Fruit fly (Drosophila melanogaster): ENCODE data around the gene Alg10.

The Alg10 gene

dm6 chr3L:11215244-11216121 lies 50.7 kb downstream of the Alg10 start (continued):
- TF ChIP-seq klu (GFP tag; IDR thresholded peaks at IDR 0.05) (peak; percentile 83), CG6689 (GFP tag; IDR thresholded peaks at IDR 0.05) (peak; percentile 94), hb (GFP tag; IDR thresholded peaks at IDR 0.05; ENCODE audit: partially characterized antibody) (no peak), gcm (GFP tag; optimal IDR thresholded peaks at IDR 0.05) (peak; percentile 82), phol (tag; optimal IDR thresholded peaks at IDR 0.05) (peak; percentile 79), Hey (tag; optimal IDR thresholded peaks at IDR 0.05) (peak; percentile 17), Mrtf (GFP tag; IDR thresholded peaks at IDR 0.05) (peak; percentile 95), CG11560 (tag; IDR thresholded peaks at IDR 0.05) (peak; percentile 79), CG7357 (GFP tag; IDR thresholded peaks at IDR 0.05) (peak; percentile 84), D19A (tag; optimal IDR thresholded peaks at IDR 0.05) (peak; percentile 67), shn (GFP tag; optimal IDR thresholded peaks at IDR 0.05) (peak; percentile 79), CG12659 (GFP tag; optimal IDR thresholded peaks at IDR 0.05) (peak; percentile 89), NFAT (GFP tag; IDR thresholded peaks at IDR 0.05) (peak; percentile 94), CG3838 (GFP tag; optimal IDR thresholded peaks at IDR 0.05) (peak; percentile 47), Opbp (GFP tag; IDR thresholded peaks at IDR 0.05; ENCODE audit: partially characterized antibody) (0 out of 3 replicates have a peak, but pooled peaks have one; percentile 32), zen2 (GFP tag; IDR thresholded peaks at IDR 0.05; ENCODE audit: partially characterized antibody) (no peak), crc (GFP tag; optimal IDR thresholded peaks at IDR 0.05) (peak; percentile 77), Gsc (GFP tag; IDR thresholded peaks at IDR 0.05) (no peak), repo (GFP tag; optimal IDR thresholded peaks at IDR 0.05) (peak; percentile 88), CG10147 (GFP tag; optimal IDR thresholded peaks at IDR 0.05) (peak; percentile 87), slp2 (GFP tag; optimal IDR thresholded peaks at IDR 0.05) (peak; percentile 83), Sry-δ (GFP tag; optimal IDR thresholded peaks at IDR 0.05) (peak; percentile 42), CG32767 (GFP tag; IDR thresholded peaks at IDR 0.05) (peak; percentile 83), CoRest (tag; optimal IDR thresholded peaks at IDR 0.05) (peak; percentile 81), Hr3 (GFP tag; optimal IDR thresholded peaks at IDR 0.05) (peak; percentile 61), al (GFP tag; IDR thresholded peaks at IDR 0.05) (peak; percentile 91), CG9215 (GFP tag; IDR thresholded peaks at IDR 0.05) (peak; percentile 85), tio (GFP tag; optimal IDR thresholded peaks at IDR 0.05) (no peak), CG14860 (GFP tag; IDR thresholded peaks at IDR 0.05; ENCODE audit: partially characterized antibody) (no peak), slbo (GFP tag; IDR thresholded peaks at IDR 0.05) (peak; percentile 94), Tbp (GFP tag; optimal IDR thresholded peaks at IDR 0.05) (peak; percentile 44), NC2β (GFP tag; optimal IDR thresholded peaks at IDR 0.05) (peak; percentile 86), Dbx (GFP tag; IDR thresholded peaks at IDR 0.05) (peak; percentile 96), Hr51 (GFP tag; optimal IDR thresholded peaks at IDR 0.05) (peak; percentile 80 to 86), Ets65A (GFP tag) (peak; percentile 97), NfI (GFP tag; optimal IDR thresholded peaks at IDR 0.05) (peak; percentile 85), vfl (GFP tag; optimal IDR thresholded peaks at IDR 0.05) (peak; percentile 91), TFAM (GFP tag; optimal IDR thresholded peaks at IDR 0.05) (peak; percentile 52), CG18764 (GFP tag; optimal IDR thresholded peaks at IDR 0.05) (peak; percentile 86), CG6175 (GFP tag; IDR thresholded peaks at IDR 0.05) (peak; percentile 92), CG9876 (GFP tag; optimal IDR thresholded peaks at IDR 0.05) (peak; percentile 58), jigr1 (GFP tag; IDR thresholded peaks at IDR 0.05) (peak; percentile 73; the same call in 2 of the 3 replicates), CG15073 (GFP tag; optimal IDR thresholded peaks at IDR 0.05) (no peak), tll (GFP tag; optimal IDR thresholded peaks at IDR 0.05) (peak in 1 of 2 experiments; percentile 66), CG4424 (GFP tag; optimal IDR thresholded peaks at IDR 0.05) (peak; percentile 82), pros (GFP tag; optimal IDR thresholded peaks at IDR 0.05) (no peak), HHEX (GFP tag; optimal IDR thresholded peaks at IDR 0.05) (peak; percentile 93), Med (GFP tag) (peak; percentile 99), toy (GFP tag; IDR thresholded peaks at IDR 0.05) (peak; percentile 85)

Measured in whole organism, embryonic.